Fruit fly (Drosophila melanogaster): Measurements from ENCODE around the gene promL.

The promL gene

DNA sequence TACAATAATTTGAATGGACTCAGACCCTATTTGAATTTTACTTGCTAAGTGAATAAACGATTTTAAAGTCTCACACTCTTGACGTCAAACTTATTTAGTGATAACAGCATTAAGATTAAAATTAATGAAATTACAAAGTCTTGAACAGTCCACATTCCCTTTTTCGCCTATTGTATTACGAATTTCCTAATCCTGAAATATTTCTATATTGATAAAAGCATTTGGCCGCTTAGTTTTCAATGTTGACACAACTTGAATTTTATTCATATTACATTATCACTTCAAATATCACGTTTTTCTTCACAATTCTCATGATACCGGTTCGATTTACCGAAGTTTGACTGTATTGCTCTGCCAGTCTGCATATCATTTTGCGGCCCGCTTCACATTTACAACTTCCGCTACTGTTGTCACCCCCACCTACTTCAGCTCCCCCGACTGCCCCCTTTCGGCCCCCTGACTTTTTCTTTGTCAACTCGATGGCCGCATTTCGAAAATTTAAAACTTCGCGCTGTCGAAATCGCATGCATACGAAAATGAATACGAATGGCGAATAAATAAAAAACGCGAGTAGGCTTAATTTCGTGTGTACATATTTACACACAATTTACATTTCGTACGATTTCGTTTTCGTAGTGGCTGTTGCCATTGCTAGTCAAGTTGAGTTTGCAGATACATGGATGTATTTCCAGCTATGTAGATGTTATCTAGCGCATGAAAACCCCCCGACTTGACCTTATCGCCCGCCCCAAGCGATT lies 48.9 kb downstream of the promL start (continued):
- no peak for TF ChIP-seq hth (optimal IDR thresholded peaks at IDR 0.05)
- TF ChIP-seq CG2120 (GFP tag; optimal IDR thresholded peaks at IDR 0.05) = peak; percentile 60
- TF ChIP-seq CG10654 (GFP tag; optimal IDR thresholded peaks at IDR 0.05) = no peak
- TF ChIP-seq gem (tag; optimal IDR thresholded peaks at IDR 0.05) = peak; percentile 64
- no peak for TF ChIP-seq CG13287 (GFP tag; IDR thresholded peaks at IDR 0.05; ENCODE audit: partially characterized antibody)
- TF ChIP-seq Awh (GFP tag; IDR thresholded peaks at IDR 0.05) = peak; percentile 53; the same call in 1 of the 2 replicates
- TF ChIP-seq pan (optimal IDR thresholded peaks at IDR 0.05) = no peak
- no peak for TF ChIP-seq pan (GFP tag; optimal IDR thresholded peaks at IDR 0.05 in 1 of 2, IDR thresholded peaks at IDR 0.05 in 1 of 2)
- TF ChIP-seq knrl (GFP tag; IDR thresholded peaks at IDR 0.05; ENCODE audit: partially characterized antibody) = no peak
- TF ChIP-seq bbx (GFP tag; IDR thresholded peaks at IDR 0.05; ENCODE audit: partially characterized antibody) = no peak
- no peak; the same call in 2 of the 3 replicates for TF ChIP-seq Dbx (GFP tag; IDR thresholded peaks at IDR 0.05)
- TF ChIP-seq Hey (tag; optimal IDR thresholded peaks at IDR 0.05) = peak; percentile 27
- no peak for TF ChIP-seq CG4730 (GFP tag; IDR thresholded peaks at IDR 0.05)
- TF ChIP-seq Taf1 (GFP tag; IDR thresholded peaks at IDR 0.05) = no peak
- TF ChIP-seq CG14860 (GFP tag; IDR thresholded peaks at IDR 0.05; ENCODE audit: partially characterized antibody) = no peak
- no peak for TF ChIP-seq Poxn (GFP tag; IDR thresholded peaks at IDR 0.05)
- no peak for TF ChIP-seq CG8089 (GFP tag; optimal IDR thresholded peaks at IDR 0.05)
- no peak for TF ChIP-seq CG4854 (GFP tag; optimal IDR thresholded peaks at IDR 0.05)
- no peak for TF ChIP-seq HLH4C (GFP tag; IDR thresholded peaks at IDR 0.05; ENCODE audit: partially characterized antibody)
- no peak for TF ChIP-seq disco-r (GFP tag; optimal IDR thresholded peaks at IDR 0.05)
- no peak for TF ChIP-seq Optix (GFP tag; IDR thresholded peaks at IDR 0.05)
- no peak for TF ChIP-seq CG11560 (tag; IDR thresholded peaks at IDR 0.05)
- no peak for TF ChIP-seq GATAe (GFP tag; conservative IDR thresholded peaks at IDR 0.05)
- TF ChIP-seq slou (GFP tag; optimal IDR thresholded peaks at IDR 0.05) = no peak
- TF ChIP-seq CG3847 (GFP tag; IDR thresholded peaks at IDR 0.05) = no peak
- TF ChIP-seq CG17829 (tag; optimal IDR thresholded peaks at IDR 0.05) = no peak
- TF ChIP-seq CG4328 (GFP tag; optimal IDR thresholded peaks at IDR 0.05) = peak; percentile 46
- TF ChIP-seq CG7928 (GFP tag; optimal IDR thresholded peaks at IDR 0.05) = peak; percentile 15
- TF ChIP-seq CG18764 (GFP tag; optimal IDR thresholded peaks at IDR 0.05) = no peak
- TF ChIP-seq Bgb (GFP tag; IDR thresholded peaks at IDR 0.05; ENCODE audit: partially characterized antibody) = no peak
- TF ChIP-seq Xbp1 (GFP tag; optimal IDR thresholded peaks at IDR 0.05) = peak; percentile 27
- TF ChIP-seq CG7357 (GFP tag; IDR thresholded peaks at IDR 0.05) = 0 out of 3 replicates have a peak, but pooled peaks have one; percentile 15
- TF ChIP-seq ase (GFP tag; IDR thresholded peaks at IDR 0.05) = no peak
- TF ChIP-seq en (GFP tag; optimal IDR thresholded peaks at IDR 0.05) = no peak
- TF ChIP-seq CG11456 (GFP tag; IDR thresholded peaks at IDR 0.05) = no peak
- no peak for TF ChIP-seq Jarid2 (GFP tag; optimal IDR thresholded peaks at IDR 0.05)
- no peak; the same call in 1 of the 2 replicates for TF ChIP-seq gsb (GFP tag; IDR thresholded peaks at IDR 0.05)
- no peak for TF ChIP-seq ems (GFP tag; optimal IDR thresholded peaks at IDR 0.05)
- peak; percentile 50 for TF ChIP-seq E2f2 (GFP tag; IDR thresholded peaks at IDR 0.05)
- no peak for TF ChIP-seq Ets65A (GFP tag)
- TF ChIP-seq B-H1 (GFP tag; IDR thresholded peaks at IDR 0.05) = no peak; the same call in 2 of the 3 replicates
- no peak for TF ChIP-seq Ets97D (GFP tag; optimal IDR thresholded peaks at IDR 0.05)
- TF ChIP-seq da (GFP tag; optimal IDR thresholded peaks at IDR 0.05) = no peak
- no peak for TF ChIP-seq NC2β (GFP tag; optimal IDR thresholded peaks at IDR 0.05)
- peak; percentile 85 for TF ChIP-seq vvl (GFP tag; IDR thresholded peaks at IDR 0.05)
- TF ChIP-seq CkIIα-i1 (GFP tag; IDR thresholded peaks at IDR 0.05) = no peak
- no peak for TF ChIP-seq CG8290 (GFP tag; optimal IDR thresholded peaks at IDR 0.05)
- TF ChIP-seq CG8290 (tag; optimal IDR thresholded peaks at IDR 0.05) = peak in 1 of 2 experiments; percentile 72
- TF ChIP-seq Doc2 (GFP tag; IDR thresholded peaks at IDR 0.05) = no peak
- TF ChIP-seq Hsf (GFP tag; optimal IDR thresholded peaks at IDR 0.05) = no peak
- peak; percentile 8 for TF ChIP-seq HLH54F (GFP tag; optimal IDR thresholded peaks at IDR 0.05)
- no peak for TF ChIP-seq CG7372 (GFP tag; IDR thresholded peaks at IDR 0.05)
